Worm (Caenorhabditis elegans) whole organism, mixed stage, embryonic: Measurements from ENCODE around the gene srh-231.

Experiments
- M03D4.4 ChIP-seq: sonication (generic microtip); optimal IDR thresholded peaks from 2 replicates; lab custom pipeline; 2017; ENCODE audit warnings: mild to moderate bottlenecking, missing genetic modification characterization, missing compliant biosample characterization
- blmp-1 ChIP-seq: fragments of 150-350 bp; optimal IDR thresholded peaks from 2 replicates; lab custom pipeline; 2014; ENCODE audit warnings: missing biosample characterization, missing genetic modification characterization
- ceh-43 ChIP-seq: fragments of 200-800 bp; sonication (Bioruptor generic); optimal IDR thresholded peaks from 2 replicates; lab custom pipeline; 2018; ENCODE audit warnings: mild to moderate bottlenecking, missing genetic modification characterization, moderate library complexity, missing compliant biosample characterization
- ceh-83 ChIP-seq: fragments of 200-800 bp; sonication (Bioruptor generic); optimal IDR thresholded peaks from 2 replicates; lab custom pipeline; 2018; ENCODE audit warnings: mild to moderate bottlenecking, missing genetic modification characterization, missing compliant biosample characterization
- ces-1 ChIP-seq: fragments of 150-350 bp; optimal IDR thresholded peaks from 2 replicates; lab custom pipeline; 2014; ENCODE audit warnings: missing biosample characterization, missing genetic modification reagents, missing genetic modification characterization
- cnd-1 ChIP-seq: fragments of 200-800 bp; sonication (Bioruptor generic); optimal IDR thresholded peaks from 2 replicates; lab custom pipeline; 2018; ENCODE audit warnings: mild to moderate bottlenecking, missing genetic modification characterization, missing compliant biosample characterization
- drap-1 ChIP-seq: fragments of 200-800 bp; sonication (Bioruptor generic); optimal IDR thresholded peaks from 3 replicates; lab custom pipeline; 2018; ENCODE audit warnings: mild to moderate bottlenecking, missing genetic modification characterization, missing compliant biosample characterization
- elt-1 ChIP-seq: sonication (generic microtip); optimal IDR thresholded peaks from 2 replicates; lab custom pipeline; 2017; ENCODE audit warnings: missing genetic modification characterization, mild to moderate bottlenecking, missing compliant biosample characterization, antibody characterized with exemption, moderate library complexity, borderline replicate concordance; ENCODE audit not compliant: insufficient read depth
- elt-3 ChIP-seq: fragments of 150-350 bp; optimal IDR thresholded peaks from 2 replicates; lab custom pipeline; 2014; ENCODE audit warnings: missing biosample characterization, missing genetic modification characterization
- flh-1 ChIP-seq: fragments of 200-800 bp; sonication (Bioruptor generic); optimal IDR thresholded peaks from 2 replicates; lab custom pipeline; 2018; ENCODE audit warnings: mild to moderate bottlenecking, missing genetic modification characterization, moderate library complexity, missing compliant biosample characterization
- ham-2 ChIP-seq: fragments of 200-800 bp; sonication (Bioruptor generic); optimal IDR thresholded peaks from 2 replicates; lab custom pipeline; 2018; ENCODE audit warnings: mild to moderate bottlenecking, missing genetic modification characterization, missing compliant biosample characterization
- lin-13 ChIP-seq: fragments of 150-350 bp; optimal IDR thresholded peaks from 2 replicates; lab custom pipeline; 2014; ENCODE audit warnings: missing biosample characterization, missing genetic modification characterization
- lin-32 ChIP-seq: fragments of 200-800 bp; sonication (Bioruptor generic); optimal IDR thresholded peaks from 2 replicates; lab custom pipeline; 2018; ENCODE audit warnings: mild to moderate bottlenecking, missing genetic modification characterization, missing compliant biosample characterization
- mab-5 ChIP-seq: fragments of 150-350 bp; optimal IDR thresholded peaks from 2 replicates; lab custom pipeline; 2014; ENCODE audit warnings: missing biosample characterization, missing genetic modification characterization
- mep-1 ChIP-seq: fragments of 150-350 bp; optimal IDR thresholded peaks from 2 replicates; lab custom pipeline; 2017; ENCODE audit warnings: missing biosample characterization, missing genetic modification reagents, missing genetic modification characterization, inconsistent platforms
- mls-2 ChIP-seq: sonication (generic microtip); optimal IDR thresholded peaks from 2 replicates; lab custom pipeline; 2016; ENCODE audit warnings: mild to moderate bottlenecking, missing genetic modification characterization, moderate library complexity, missing compliant biosample characterization
- nhr-12 ChIP-seq: fragments of 150-350 bp; optimal IDR thresholded peaks from 2 replicates; lab custom pipeline; 2014; ENCODE audit warnings: missing biosample characterization, missing genetic modification characterization
- nhr-2 ChIP-seq: fragments of 150-350 bp; optimal IDR thresholded peaks from 2 replicates; lab custom pipeline; 2014; ENCODE audit warnings: missing biosample characterization, missing genetic modification characterization
- nhr-237 ChIP-seq: fragments of 150-350 bp; optimal IDR thresholded peaks from 2 replicates; lab custom pipeline; 2014; ENCODE audit warnings: missing biosample characterization, missing genetic modification characterization
- nhr-28 ChIP-seq: fragments of 150-350 bp; optimal IDR thresholded peaks from 2 replicates; lab custom pipeline; 2014; ENCODE audit warnings: missing biosample characterization, missing genetic modification characterization
- nhr-76 ChIP-seq: sonication (generic microtip); optimal IDR thresholded peaks from 2 replicates; lab custom pipeline; 2017; ENCODE audit warnings: missing biosample characterization, missing genetic modification characterization
- pha-4 ChIP-seq: fragments of 150-350 bp; optimal IDR thresholded peaks from 2 replicates; lab custom pipeline; 2018; ENCODE audit warnings: missing biosample characterization, missing genetic modification reagents, missing genetic modification characterization
- sem-2 ChIP-seq: fragments of 200-800 bp; sonication (Bioruptor generic); optimal IDR thresholded peaks from 2 replicates; lab custom pipeline; 2018; ENCODE audit warnings: mild to moderate bottlenecking, missing genetic modification characterization, missing compliant biosample characterization
- sptf-1 ChIP-seq: sonication (generic microtip); optimal IDR thresholded peaks from 2 replicates; lab custom pipeline; 2017; ENCODE audit warnings: mild to moderate bottlenecking, missing genetic modification characterization, moderate library complexity, missing compliant biosample characterization
- tbx-8 ChIP-seq: fragments of 200-800 bp; sonication (Bioruptor generic); optimal IDR thresholded peaks from 2 replicates; lab custom pipeline; 2018; ENCODE audit warnings: mild to moderate bottlenecking, missing genetic modification characterization, moderate library complexity, missing compliant biosample characterization
- unc-39 ChIP-seq: fragments of 150-350 bp; optimal IDR thresholded peaks from 2 replicates; lab custom pipeline; 2014; ENCODE audit warnings: missing biosample characterization, missing genetic modification characterization
- unc-62 ChIP-seq: fragments of 150-350 bp; optimal IDR thresholded peaks from 2 replicates; lab custom pipeline; 2014; ENCODE audit warnings: missing biosample characterization, missing genetic modification reagents, missing genetic modification characterization
- zip-8 ChIP-seq: fragments of 150-350 bp; optimal IDR thresholded peaks from 2 replicates; lab custom pipeline; 2014; ENCODE audit warnings: missing biosample characterization, missing genetic modification characterization
- ztf-11 ChIP-seq: fragments of 150-350 bp; optimal IDR thresholded peaks from 2 replicates; lab custom pipeline; 2014; ENCODE audit warnings: missing biosample characterization, missing genetic modification characterization

The srh-231 gene

DNA sequence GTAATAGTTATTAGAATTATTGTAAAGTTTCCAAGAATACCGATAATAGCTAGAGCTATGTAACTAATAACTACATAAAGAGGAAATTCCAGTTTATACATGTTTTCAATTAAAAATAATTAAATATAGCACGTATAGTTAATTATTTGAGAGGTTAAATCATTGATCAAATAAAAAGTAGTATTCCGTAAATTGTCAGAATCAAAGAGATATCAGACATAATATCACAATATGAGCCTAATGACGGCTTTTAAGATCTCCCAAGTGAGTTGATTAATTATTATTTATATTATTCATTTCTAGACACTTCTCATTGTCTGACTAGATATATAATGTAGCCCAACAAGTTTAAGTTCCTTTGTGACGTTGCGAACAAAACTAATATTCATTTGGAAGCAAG, 27.3 kb upstream of the srh-231 start, which contains the start of gene srsx-24:
srsx-24 (minus strand) TSS at position 101 of the 400 bp plus-strand sequence.
- TF ChIP-seq zip-8 (tag; lab: Kevin White, UChicago) (no peak), ztf-11 (no peak), ces-1 (GFP tag; lab: Kevin White, UChicago) (no peak), tbx-8 (no peak), pha-4 (tag; lab: Kevin White, UChicago) (no peak), ceh-43 (no peak), nhr-12 (no peak), elt-1 (no peak), ham-2 (GFP tag; lab: Kevin White, UChicago) (no peak), blmp-1 (tag; lab: Kevin White, UChicago) (no peak), mep-1 (no peak), unc-39 (tag; lab: Kevin White, UChicago) (no peak)

- TF ChIP-seq drap-1 (GFP tag; lab: Kevin White, UChicago): no peak
- TF ChIP-seq, all 35 proteins: peak for 0
These were observed 22.1 kb upstream of the srh-231 start, which contains the start of gene srx-56 for ce11 chrV:7374090-7374489. Gene srx-56, plus strand, starts transcription at chrV:7374390.

ce11 chrV:7369578-7369977, 17.5 kb upstream of the srh-231 start, which contains the start of gene srj-14:
Gene srj-14, plus strand, starts transcription at chrV:7369708.
- TF ChIP-seq flh-1 (GFP tag; lab: Kevin White, UChicago) (no peak), pha-4 (tag; lab: Kevin White, UChicago) (no peak), nhr-76 (no peak), M03D4.4 (tag; lab: Kevin White, UChicago) (no peak), nhr-12 (no peak), zip-8 (tag; lab: Kevin White, UChicago) (no peak), nhr-28 (tag; lab: Kevin White, UChicago) (no peak), mls-2 (tag; lab: Kevin White, UChicago) (no peak), sem-2 (GFP tag; lab: Kevin White, UChicago) (no peak), mab-5 (no peak), unc-62 (GFP tag; lab: Kevin White, UChicago) (no peak), blmp-1 (tag; lab: Kevin White, UChicago) (no peak)
- TF ChIP-seq, all 35 proteins: peak for 0

DNA sequence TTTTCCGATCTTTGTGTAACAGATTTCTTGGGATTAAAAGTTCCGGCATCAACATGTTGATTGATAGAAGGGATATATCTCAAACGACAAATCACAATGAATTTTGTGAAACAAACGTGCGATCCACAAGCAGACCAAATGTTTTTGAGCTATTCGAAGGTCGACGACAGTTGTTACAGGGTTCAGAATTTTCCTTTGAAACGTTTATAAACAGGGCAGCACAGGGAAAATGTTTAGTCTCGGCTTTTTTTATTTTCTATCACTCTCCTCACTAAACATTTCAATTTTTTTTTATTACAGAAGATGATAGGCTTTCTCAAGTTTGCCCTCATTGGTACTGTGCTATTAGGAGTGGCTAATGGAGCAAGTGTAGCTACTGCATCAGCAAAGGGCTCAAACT, 12.9 kb upstream of the srh-231 start, which contains the start of gene exc-13:
exc-13 (plus strand) TSS at position 301 of the 400 bp plus-strand sequence.
- TF ChIP-seq lin-32 (GFP tag; lab: Kevin White, UChicago) (no peak), drap-1 (GFP tag; lab: Kevin White, UChicago) (no peak), nhr-237 (tag; lab: Kevin White, UChicago) (no peak), mls-2 (tag; lab: Kevin White, UChicago) (no peak), elt-1 (no peak), ham-2 (GFP tag; lab: Kevin White, UChicago) (no peak), ceh-43 (no peak), lin-13 (tag; lab: Kevin White, UChicago) (no peak), nhr-12 (no peak), mep-1 (no peak), nhr-2 (no peak), pha-4 (tag; lab: Kevin White, UChicago) (no peak)

- TF ChIP-seq sptf-1 (tag; lab: Kevin White, UChicago) (no peak), ceh-83 (GFP tag; lab: Kevin White, UChicago) (no peak), zip-8 (tag; lab: Kevin White, UChicago) (no peak), ces-1 (GFP tag; lab: Kevin White, UChicago) (no peak), unc-62 (GFP tag; lab: Kevin White, UChicago) (no peak), lin-32 (GFP tag; lab: Kevin White, UChicago) (no peak), sem-2 (GFP tag; lab: Kevin White, UChicago) (no peak), elt-3 (no peak), nhr-237 (tag; lab: Kevin White, UChicago) (no peak), ham-2 (GFP tag; lab: Kevin White, UChicago) (no peak), ztf-11 (no peak), mep-1 (no peak), cnd-1 (no peak), nhr-76 (no peak), mls-2 (tag; lab: Kevin White, UChicago) (no peak), M03D4.4 (tag; lab: Kevin White, UChicago) (no peak), blmp-1 (tag; lab: Kevin White, UChicago) (no peak)
- TF ChIP-seq, all 35 proteins: peak for 0
These were observed 12.0 kb upstream of the srh-231 start, which contains the start of gene cyp-35A2 for ce11 chrV:7364059-7364458. Gene cyp-35A2, minus strand, starts transcription at chrV:7364182.
